Worm (Caenorhabditis elegans): Measurements from ENCODE around the gene str-198.

DNA sequence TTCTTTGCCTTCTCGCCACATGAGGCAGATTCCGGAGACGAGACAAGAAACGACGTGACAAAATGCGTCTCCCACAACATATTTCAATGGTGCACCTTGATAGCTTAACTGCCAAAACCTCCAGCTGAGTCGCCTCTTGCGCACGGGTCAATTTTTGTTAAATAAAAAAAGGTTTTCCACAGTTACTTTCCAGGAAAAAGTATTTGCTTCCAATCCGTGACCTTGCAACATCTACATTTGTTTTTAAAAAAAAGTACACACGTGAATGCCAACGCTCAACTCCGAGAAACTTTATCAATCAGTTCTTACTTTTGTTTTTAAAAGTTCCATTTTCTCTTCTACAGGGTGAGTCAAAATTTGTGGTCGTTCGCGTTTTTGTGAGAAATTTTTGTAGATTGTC lies 46.7 kb downstream of the str-198 start, which contains the start of gene F22B8.7:
- TF ChIP-seq flt-1 (GFP tag; IDR thresholded peaks at IDR 0.05) (no peak), cog-1 (tag; optimal IDR thresholded peaks at IDR 0.05) (no peak), ref-1 (GFP tag; conservative IDR thresholded peaks at IDR 0.05) (no peak), ztf-29 (GFP tag; IDR thresholded peaks at IDR 0.05) (no peak)

Measured in whole organism, midembryonic.